Worm (Caenorhabditis elegans) whole organism, L1 larva: ENCODE data around the gene dars-2.

Source experiments
- C04F5.9 ChIP-seq: sonication (generic microtip); optimal IDR thresholded peaks from 2 replicates; lab custom pipeline; 2016; ENCODE audit warnings: missing genetic modification characterization, missing compliant biosample characterization
- C16A3.4 ChIP-seq: fragments of 150-350 bp; optimal IDR thresholded peaks from 2 replicates; lab custom pipeline; 2014; ENCODE audit warnings: missing biosample characterization, missing genetic modification characterization
- C34B4.2 ChIP-seq: sonication (generic microtip); optimal IDR thresholded peaks from 2 replicates; lab custom pipeline; 2017; ENCODE audit warnings: mild to moderate bottlenecking, missing genetic modification characterization, missing compliant biosample characterization
- F16B12.6 ChIP-seq: fragments of 150-350 bp; optimal IDR thresholded peaks from 2 replicates; lab custom pipeline; 2014; ENCODE audit warnings: missing biosample characterization, missing genetic modification characterization
- aha-1 ChIP-seq: fragments of 150-350 bp; optimal IDR thresholded peaks from 2 replicates; lab custom pipeline; 2014; ENCODE audit warnings: missing biosample characterization, missing genetic modification characterization
- aly-2 ChIP-seq: fragments of 150-350 bp; optimal IDR thresholded peaks from 2 replicates; lab custom pipeline; 2014; ENCODE audit warnings: missing biosample characterization, missing genetic modification characterization
- ama-1 ChIP-seq: fragments of 150-350 bp; optimal IDR thresholded peaks from 2 replicates; lab custom pipeline; 2014
- blmp-1 ChIP-seq: fragments of 150-350 bp; optimal IDR thresholded peaks from 2 replicates; lab custom pipeline; 2014; ENCODE audit warnings: missing biosample characterization, missing genetic modification characterization
- ceh-63 ChIP-seq: fragments of 200-800 bp; sonication (Bioruptor generic); optimal IDR thresholded peaks from 2 replicates; lab custom pipeline; 2018; ENCODE audit warnings: mild to moderate bottlenecking, missing genetic modification characterization, missing compliant biosample characterization
- dsc-1 ChIP-seq: sonication (generic microtip); optimal IDR thresholded peaks from 2 replicates; lab custom pipeline; 2016; ENCODE audit warnings: mild to moderate bottlenecking, missing genetic modification characterization, missing compliant biosample characterization
- efl-1 ChIP-seq, 4 experiments: fragments of 150-350 bp; optimal IDR thresholded peaks in 3 of 4; peaks in 1 of 4; 1 replicate in 1 of 4; 2 replicates in 3 of 4; lab custom pipeline; 2014; ENCODE audit warnings: missing biosample characterization in 2 of 4, missing genetic modification characterization in 2 of 4, missing genetic modification reagents in 2 of 4
- egl-13 ChIP-seq: sonication (generic microtip); optimal IDR thresholded peaks from 2 replicates; lab custom pipeline; 2016; ENCODE audit warnings: missing genotype, missing genetic modification reagents, missing genetic modification characterization, missing compliant biosample characterization
- elt-2 ChIP-seq: sonication (generic microtip); optimal IDR thresholded peaks from 2 replicates; lab custom pipeline; 2016; ENCODE audit warnings: missing genetic modification characterization, mild to moderate bottlenecking, inconsistent platforms, missing compliant biosample characterization, missing genetic modification reagents
- elt-3 ChIP-seq, 6 experiments: fragments of 150-350 bp in 1 of 6; sonication (generic microtip); optimal IDR thresholded peaks; 2 replicates each; lab custom pipeline; 2017 to 2018; ENCODE audit warnings: missing biosample characterization in 6 of 6, missing genetic modification characterization in 6 of 6, inconsistent platforms in 1 of 6
- fkh-4 ChIP-seq: sonication (generic microtip); optimal IDR thresholded peaks from 2 replicates; lab custom pipeline; 2016; ENCODE audit warnings: missing compliant biosample characterization, missing genetic modification characterization, borderline replicate concordance
- fkh-8 ChIP-seq: sonication (generic microtip); optimal IDR thresholded peaks from 2 replicates; lab custom pipeline; 2016; ENCODE audit warnings: mild to moderate bottlenecking, missing genetic modification characterization, missing compliant biosample characterization
- isw-1 ChIP-seq: fragments of 200-800 bp; sonication (Bioruptor generic); IDR thresholded peaks from 2 replicates; pipeline ENCODE4 v1.3.6; 2022; ENCODE audit warnings: missing genetic modification characterization, missing compliant biosample characterization
- lin-13 ChIP-seq: fragments of 150-350 bp; optimal IDR thresholded peaks from 2 replicates; lab custom pipeline; 2014; ENCODE audit warnings: missing biosample characterization, missing genetic modification reagents, missing genetic modification characterization
- lin-14 ChIP-seq: fragments of 200-800 bp; sonication (Bioruptor generic); optimal IDR thresholded peaks from 2 replicates; lab custom pipeline; 2018; ENCODE audit warnings: mild to moderate bottlenecking, missing genetic modification characterization, moderate library complexity, missing compliant biosample characterization
- lin-35 ChIP-seq, 2 experiments: fragments of 150-350 bp; optimal IDR thresholded peaks; 2 replicates each; lab custom pipeline; 2014; ENCODE audit warnings: missing biosample characterization in 2 of 2, missing genetic modification characterization in 2 of 2, missing genetic modification reagents in 2 of 2
- lin-39 ChIP-seq: fragments of 150-350 bp; optimal IDR thresholded peaks from 2 replicates; lab custom pipeline; 2014; ENCODE audit warnings: missing biosample characterization, missing genetic modification reagents, missing genetic modification characterization
- lir-3 ChIP-seq: sonication (generic microtip); optimal IDR thresholded peaks from 2 replicates; lab custom pipeline; 2016; ENCODE audit warnings: mild to moderate bottlenecking, missing genetic modification characterization, moderate library complexity, missing compliant biosample characterization; ENCODE audit not compliant: poor library complexity
- mdl-1 ChIP-seq, 2 experiments: fragments of 150-350 bp; optimal IDR thresholded peaks; 2 replicates each; lab custom pipeline; 2014 to 2017; ENCODE audit warnings: missing biosample characterization in 2 of 2, missing genetic modification characterization in 2 of 2, inconsistent platforms in 1 of 2
- nhr-12 ChIP-seq: sonication (generic microtip); optimal IDR thresholded peaks from 2 replicates; lab custom pipeline; 2017; ENCODE audit warnings: missing biosample characterization, missing genetic modification characterization
- nhr-19 ChIP-seq: fragments of 200-800 bp; sonication (Bioruptor generic); conservative IDR thresholded peaks from 2 replicates; pipeline ENCODE4 v1.3.6; 2022; ENCODE audit warnings: missing genetic modification characterization, missing compliant biosample characterization
- nhr-20 ChIP-seq: sonication (generic microtip); optimal IDR thresholded peaks from 2 replicates; lab custom pipeline; 2016; ENCODE audit warnings: mild to moderate bottlenecking, missing genetic modification characterization, missing compliant biosample characterization
- nhr-71 ChIP-seq: sonication (generic microtip); optimal IDR thresholded peaks from 2 replicates; lab custom pipeline; 2016; ENCODE audit warnings: mild to moderate bottlenecking, missing genetic modification characterization, moderate library complexity, missing compliant biosample characterization
- nhr-77 ChIP-seq: fragments of 150-350 bp; optimal IDR thresholded peaks from 2 replicates; lab custom pipeline; 2014; ENCODE audit warnings: missing biosample characterization, missing genetic modification characterization
- nhr-85 ChIP-seq: sonication (generic microtip); peaks from one replicate; lab custom pipeline; 2016; ENCODE audit warnings: missing genetic modification characterization, inconsistent platforms, missing compliant biosample characterization
- pax-3 ChIP-seq: fragments of 200-800 bp; sonication (Bioruptor generic); optimal IDR thresholded peaks from 2 replicates; lab custom pipeline; 2018; ENCODE audit warnings: mild to moderate bottlenecking, missing genetic modification characterization, moderate library complexity, missing compliant biosample characterization
- snpc-4 ChIP-seq: fragments of 150-350 bp; optimal IDR thresholded peaks from 2 replicates; lab custom pipeline; 2014; ENCODE audit warnings: missing biosample characterization, missing genetic modification characterization
- snu-23 ChIP-seq: sonication (generic microtip); optimal IDR thresholded peaks from 2 replicates; lab custom pipeline; 2016; ENCODE audit warnings: missing genetic modification characterization, missing compliant biosample characterization
- sptf-1 ChIP-seq: fragments of 150-350 bp; optimal IDR thresholded peaks from 2 replicates; lab custom pipeline; 2014; ENCODE audit warnings: missing biosample characterization, missing genetic modification characterization
- tbx-2 ChIP-seq: sonication (generic microtip); optimal IDR thresholded peaks from 2 replicates; lab custom pipeline; 2016; ENCODE audit warnings: missing genetic modification characterization, missing compliant biosample characterization
- unc-86 ChIP-seq: sonication (generic microtip); optimal IDR thresholded peaks from 2 replicates; lab custom pipeline; 2016; ENCODE audit warnings: missing genetic modification characterization, missing compliant biosample characterization

dars-2 gene

DNA sequence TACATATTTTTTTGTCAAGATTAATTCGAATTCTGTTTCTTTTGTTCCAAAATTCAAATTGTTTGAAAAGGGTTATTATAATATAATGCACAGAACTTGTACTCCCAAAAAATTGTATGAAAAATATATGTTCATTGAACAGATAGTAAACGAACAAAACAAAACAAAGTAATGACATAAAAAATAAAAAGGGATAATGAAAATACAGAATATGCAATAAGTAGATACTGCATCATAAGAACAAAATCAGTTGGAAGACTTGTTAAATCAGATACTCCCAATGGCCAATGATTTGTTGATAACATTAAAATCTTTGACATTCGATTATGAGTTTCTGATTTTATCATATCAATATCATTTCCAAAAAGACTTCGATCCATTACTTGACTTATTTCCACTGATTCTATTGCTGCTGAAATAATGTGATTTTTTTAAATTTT is 44.0 kb upstream of the dars-2 start:
- TF ChIP-seq C16A3.4 (tag; lab: Kevin White, UChicago) = no peak
- TF ChIP-seq nhr-71 (tag; lab: Kevin White, UChicago) = peak; percentile 14
- TF ChIP-seq elt-2 (tag; lab: Kevin White, UChicago) = peak; percentile 18
- TF ChIP-seq aly-2 (tag; lab: Kevin White, UChicago) = peak; percentile 71
- no peak for TF ChIP-seq C34B4.2
- no peak for TF ChIP-seq efl-1 (optimal IDR thresholded peaks at IDR 0.05; lab: Kevin White, UChicago)
- peak in 1 of 2 experiments; percentile 73 for TF ChIP-seq efl-1 (GFP tag; optimal IDR thresholded peaks at IDR 0.05 in 1 of 2; lab: Kevin White, UChicago)

DNA sequence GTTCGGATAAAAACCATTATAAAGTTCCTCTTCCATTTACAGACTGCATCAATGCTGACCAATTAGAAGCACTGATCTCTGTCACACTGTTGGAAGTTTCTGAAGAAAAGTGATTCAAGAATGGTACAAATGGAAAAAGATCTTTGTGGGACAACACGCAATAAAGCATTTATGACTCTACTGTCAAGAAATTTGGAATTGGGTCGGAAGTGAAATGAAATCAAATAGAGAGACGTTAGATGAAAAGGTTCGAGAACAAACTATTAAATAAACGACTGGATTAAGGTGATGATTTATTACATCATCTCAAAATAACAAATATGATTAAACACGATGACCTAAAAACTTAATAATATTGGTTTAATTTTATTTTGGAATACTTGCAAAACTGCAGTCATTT is 42.0 kb upstream of the dars-2 start, which contains the start of gene F57F5.3:
Gene F57F5.3 (minus strand): TSS at position 101 of the 400 bp plus-strand sequence.
- TF ChIP-seq lin-39 (tag; lab: Kevin White, UChicago) (no peak), mdl-1 (tag; optimal IDR thresholded peaks at IDR 0.05; lab: Kevin White, UChicago) (no peak), nhr-19 (GFP tag; lab: Robert Waterston, UW) (no peak), unc-86 (tag; lab: Kevin White, UChicago) (no peak), snpc-4 (tag; lab: Kevin White, UChicago) (no peak), sptf-1 (tag; lab: Kevin White, UChicago) (no peak)

DNA sequence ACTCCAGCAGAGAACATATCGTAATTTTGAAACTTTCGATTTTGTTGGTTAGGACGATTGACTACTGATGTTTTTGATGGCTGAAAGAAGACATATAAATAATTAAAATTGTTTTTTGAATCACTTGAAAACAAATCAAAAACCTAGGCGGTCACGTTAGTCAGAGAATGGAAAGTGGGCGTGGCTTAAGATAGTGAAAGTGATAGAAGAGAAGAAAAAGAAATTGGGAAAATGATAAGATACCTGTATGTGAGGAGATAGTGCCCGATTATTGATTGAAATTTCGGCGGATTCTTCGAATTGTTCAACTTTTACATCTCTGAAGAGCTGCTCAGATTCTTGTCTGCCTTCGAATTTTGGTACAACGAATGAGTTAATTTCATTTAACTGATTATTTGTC is 36.9 kb upstream of the dars-2 start:
- TF ChIP-seq nhr-85 (tag; lab: Kevin White, UChicago) (peak; percentile 53), snu-23 (GFP tag; lab: Kevin White, UChicago) (peak; percentile 10), nhr-71 (tag; lab: Kevin White, UChicago) (peak; percentile 22), nhr-12 (tag; lab: Kevin White, UChicago) (no peak), lin-39 (tag; lab: Kevin White, UChicago) (no peak), snpc-4 (tag; lab: Kevin White, UChicago) (no peak), ceh-63 (GFP tag; lab: Kevin White, UChicago) (no peak), tbx-2 (tag; lab: Kevin White, UChicago) (no peak), C04F5.9 (tag; lab: Kevin White, UChicago) (no peak), aha-1 (tag; lab: Kevin White, UChicago) (no peak), dsc-1 (tag; lab: Kevin White, UChicago) (no peak), lin-35 (GFP tag; optimal IDR thresholded peaks at IDR 0.05; lab: Kevin White, UChicago) (peak in 1 of 2 experiments; percentile 2), fkh-8 (tag; lab: Kevin White, UChicago) (no peak), isw-1 (GFP tag; lab: Robert Waterston, UW) (no peak), lin-14 (GFP tag; lab: Kevin White, UChicago) (peak; percentile 11), lin-13 (GFP tag; lab: Kevin White, UChicago) (no peak), nhr-19 (GFP tag; lab: Robert Waterston, UW) (no peak), C34B4.2 (no peak), elt-3 (tag; optimal IDR thresholded peaks at IDR 0.05; lab: Kevin White, UChicago) (peak in 5 of 6 experiments; percentile 49 to 94 (median 71)), fkh-4 (tag; lab: Kevin White, UChicago) (no peak), pax-3 (tag; lab: Kevin White, UChicago) (no peak), blmp-1 (tag; lab: Kevin White, UChicago) (peak; percentile 97), egl-13 (tag; lab: Kevin White, UChicago) (no peak), lir-3 (tag; lab: Kevin White, UChicago) (no peak), nhr-20 (tag; lab: Kevin White, UChicago) (peak; percentile 14), efl-1 (optimal IDR thresholded peaks at IDR 0.05; lab: Kevin White, UChicago) (no peak), efl-1 (GFP tag; optimal IDR thresholded peaks at IDR 0.05 in 1 of 2; lab: Kevin White, UChicago) (peak in 1 of 2 experiments; percentile 86), F16B12.6 (tag; lab: Kevin White, UChicago) (no peak), nhr-77 (no peak)

DNA sequence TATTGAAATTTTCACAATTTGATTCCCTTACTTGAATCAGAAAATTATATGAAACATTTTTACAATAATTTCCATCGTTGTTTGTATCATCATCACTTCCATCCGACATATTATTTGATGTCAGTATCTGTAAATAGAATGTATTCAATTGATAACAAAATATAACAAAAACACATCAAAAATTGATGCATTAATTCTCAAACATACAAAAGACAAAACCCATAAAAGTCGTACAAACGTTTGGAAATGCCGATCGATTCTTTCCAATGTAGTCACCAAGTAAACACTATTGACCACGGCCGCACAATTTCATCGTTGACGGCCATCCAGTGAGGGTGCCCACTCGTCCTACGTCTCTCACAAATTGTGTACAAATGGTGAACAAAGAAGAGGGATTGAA is 35.2 kb upstream of the dars-2 start, which contains the start of gene add-2:
Gene add-2 (minus strand): TSS at position 109 of the 400 bp plus-strand sequence.
- TF ChIP-seq dsc-1 (tag; lab: Kevin White, UChicago) = no peak
- peak; percentile 55 for TF ChIP-seq elt-2 (tag; lab: Kevin White, UChicago)
- TF ChIP-seq ama-1 (lab: Kevin White, UChicago) = no peak
- no peak for TF ChIP-seq snu-23 (GFP tag; lab: Kevin White, UChicago)
- TF ChIP-seq tbx-2 (tag; lab: Kevin White, UChicago) = no peak
